Worm (Caenorhabditis elegans) whole organism, L2 larva: ENCODE measurements around the gene F32D8.11.
A peak's percentile ranks its signal among the peaks of the same experiment; 100 is the strongest.

ENCODE experiments used
- C34F6.9 ChIP-seq: fragments of 150-350 bp; optimal IDR thresholded peaks from 2 replicates; lab custom pipeline; 2014; ENCODE audit warnings: missing biosample characterization, missing genetic modification characterization
- F13H6.1 ChIP-seq: sonication (generic microtip); optimal IDR thresholded peaks from 2 replicates; lab custom pipeline; 2016; ENCODE audit warnings: missing genetic modification characterization, missing compliant biosample characterization
- R02D3.7 ChIP-seq: fragments of 150-350 bp; optimal IDR thresholded peaks from 2 replicates; lab custom pipeline; 2014; ENCODE audit warnings: missing biosample characterization, missing genetic modification characterization
- Y55F3AM.14 ChIP-seq: fragments of 200-800 bp; sonication (Bioruptor generic); optimal IDR thresholded peaks from 2 replicates; lab custom pipeline; 2018; ENCODE audit warnings: mild to moderate bottlenecking, missing genetic modification characterization, missing compliant biosample characterization
- ZK546.5 ChIP-seq: sonication (generic microtip); optimal IDR thresholded peaks from 2 replicates; lab custom pipeline; 2017; ENCODE audit warnings: missing biosample characterization, missing genetic modification characterization
- alr-1 ChIP-seq: fragments of 150-350 bp; optimal IDR thresholded peaks from 2 replicates; lab custom pipeline; 2014; ENCODE audit warnings: missing biosample characterization, missing genetic modification characterization
- aly-2 ChIP-seq: fragments of 150-350 bp; optimal IDR thresholded peaks from 2 replicates; lab custom pipeline; 2014; ENCODE audit warnings: missing biosample characterization, missing genetic modification characterization
- ama-1 ChIP-seq: fragments of 150-350 bp; optimal IDR thresholded peaks from 2 replicates; lab custom pipeline; 2018; ENCODE audit warnings: inconsistent platforms
- blmp-1 ChIP-seq: sonication (generic microtip); optimal IDR thresholded peaks from 2 replicates; lab custom pipeline; 2017; ENCODE audit warnings: missing genetic modification characterization, mild to moderate bottlenecking, missing compliant biosample characterization, antibody characterized with exemption, moderate library complexity; ENCODE audit not compliant: insufficient read depth
- ceh-16 ChIP-seq: fragments of 150-350 bp; optimal IDR thresholded peaks from 2 replicates; lab custom pipeline; 2014; ENCODE audit warnings: missing biosample characterization, missing genetic modification characterization
- ceh-82 ChIP-seq: fragments of 150-350 bp; optimal IDR thresholded peaks from 2 replicates; lab custom pipeline; 2014; ENCODE audit warnings: missing biosample characterization, missing genetic modification characterization
- crh-2 ChIP-seq: sonication (generic microtip); optimal IDR thresholded peaks from 2 replicates; lab custom pipeline; 2017; ENCODE audit warnings: missing biosample characterization, missing genetic modification characterization
- dmd-4 ChIP-seq: sonication (generic microtip); optimal IDR thresholded peaks from 2 replicates; lab custom pipeline; 2017; ENCODE audit warnings: missing biosample characterization, missing genetic modification characterization
- egl-27 ChIP-seq: sonication (generic microtip); optimal IDR thresholded peaks from 3 replicates; lab custom pipeline; 2017; ENCODE audit warnings: missing biosample characterization, missing genetic modification reagents, missing genetic modification characterization
- elt-3 ChIP-seq: sonication (generic microtip); optimal IDR thresholded peaks from 2 replicates; lab custom pipeline; 2017; ENCODE audit warnings: missing biosample characterization, missing genetic modification characterization
- fos-1 ChIP-seq: fragments of 150-350 bp; optimal IDR thresholded peaks from 2 replicates; lab custom pipeline; 2014; ENCODE audit warnings: missing biosample characterization, missing genetic modification characterization
- gmeb-1 ChIP-seq: fragments of 150-350 bp; optimal IDR thresholded peaks from 2 replicates; lab custom pipeline; 2014; ENCODE audit warnings: missing biosample characterization, missing genetic modification characterization
- lin-11 ChIP-seq: fragments of 150-350 bp; sonication (generic microtip); optimal IDR thresholded peaks from 2 replicates; lab custom pipeline; 2014; ENCODE audit warnings: missing biosample characterization, missing genetic modification characterization, inconsistent platforms, mixed read lengths
- lin-13 ChIP-seq: fragments of 150-350 bp; optimal IDR thresholded peaks from 2 replicates; lab custom pipeline; 2014; ENCODE audit warnings: missing biosample characterization, missing genetic modification reagents, missing genetic modification characterization
- lin-39 ChIP-seq: fragments of 150-350 bp; optimal IDR thresholded peaks from 2 replicates; lab custom pipeline; 2014; ENCODE audit warnings: missing biosample characterization, missing genetic modification reagents, missing genetic modification characterization
- lsy-2 ChIP-seq, 2 experiments: fragments of 150-350 bp in 1 of 2; sonication (generic microtip) in 1 of 2; optimal IDR thresholded peaks; 2 replicates each; lab custom pipeline; 2014 to 2017; ENCODE audit warnings: missing biosample characterization in 2 of 2, missing genetic modification characterization in 2 of 2
- mab-5 ChIP-seq: fragments of 150-350 bp; optimal IDR thresholded peaks from 2 replicates; lab custom pipeline; 2014; ENCODE audit warnings: missing biosample characterization, missing genetic modification characterization
- mbf-1 ChIP-seq: sonication (generic microtip); optimal IDR thresholded peaks from 2 replicates; lab custom pipeline; 2017; ENCODE audit warnings: missing biosample characterization, missing genetic modification characterization
- mdl-1 ChIP-seq, 2 experiments: fragments of 150-350 bp in 1 of 2; sonication (generic microtip) in 1 of 2; optimal IDR thresholded peaks; 2 replicates each; lab custom pipeline; 2017; ENCODE audit warnings: missing biosample characterization in 2 of 2, missing genetic modification characterization in 2 of 2
- nhr-10 ChIP-seq: sonication (generic microtip); optimal IDR thresholded peaks from 2 replicates; lab custom pipeline; 2017; ENCODE audit warnings: missing biosample characterization, missing genetic modification characterization
- nhr-11 ChIP-seq: fragments of 150-350 bp; optimal IDR thresholded peaks from 2 replicates; lab custom pipeline; 2014; ENCODE audit warnings: missing biosample characterization, missing genetic modification characterization
- nhr-12 ChIP-seq: fragments of 150-350 bp; optimal IDR thresholded peaks from 2 replicates; lab custom pipeline; 2014; ENCODE audit warnings: missing biosample characterization, missing genetic modification characterization
- nhr-21 ChIP-seq: fragments of 150-350 bp; optimal IDR thresholded peaks from 2 replicates; lab custom pipeline; 2014; ENCODE audit warnings: missing biosample characterization, missing genetic modification characterization
- nhr-23 ChIP-seq: fragments of 150-350 bp; optimal IDR thresholded peaks from 2 replicates; lab custom pipeline; 2014; ENCODE audit warnings: missing biosample characterization, missing genetic modification reagents, missing genetic modification characterization
- nhr-237 ChIP-seq: fragments of 150-350 bp; optimal IDR thresholded peaks from 2 replicates; lab custom pipeline; 2014; ENCODE audit warnings: missing biosample characterization, missing genetic modification characterization
- nhr-25 ChIP-seq: fragments of 150-350 bp; sonication (generic microtip); optimal IDR thresholded peaks from 3 replicates; lab custom pipeline; 2014; ENCODE audit warnings: missing biosample characterization, missing genetic modification characterization
- nhr-6 ChIP-seq: fragments of 150-350 bp; optimal IDR thresholded peaks from 2 replicates; lab custom pipeline; 2014; ENCODE audit warnings: missing biosample characterization, missing genetic modification characterization
- nhr-77 ChIP-seq: fragments of 150-350 bp; optimal IDR thresholded peaks from 2 replicates; lab custom pipeline; 2014; ENCODE audit warnings: missing biosample characterization, missing genetic modification characterization
- peb-1 ChIP-seq: fragments of 150-350 bp; optimal IDR thresholded peaks from 2 replicates; lab custom pipeline; 2014; ENCODE audit warnings: missing biosample characterization, missing genetic modification characterization
- sem-4 ChIP-seq: fragments of 150-350 bp; optimal IDR thresholded peaks from 2 replicates; lab custom pipeline; 2014; ENCODE audit warnings: missing biosample characterization, missing genetic modification reagents, missing genetic modification characterization
- skn-1 ChIP-seq: sonication (generic microtip); optimal IDR thresholded peaks from 2 replicates; lab custom pipeline; 2017; ENCODE audit warnings: missing biosample characterization, missing genetic modification characterization
- sma-3 ChIP-seq: sonication (generic microtip); optimal IDR thresholded peaks from 2 replicates; lab custom pipeline; 2016; ENCODE audit warnings: missing genetic modification reagents, missing genetic modification characterization, missing compliant biosample characterization
- sma-9 ChIP-seq, 2 experiments: fragments of 150-350 bp in 1 of 2; sonication (generic microtip) in 1 of 2; optimal IDR thresholded peaks; 2 replicates each; lab custom pipeline; 2014 to 2016; ENCODE audit warnings: missing genetic modification characterization in 2 of 2, mild to moderate bottlenecking in 1 of 2, missing biosample characterization in 1 of 2, missing compliant biosample characterization in 1 of 2, missing genetic modification reagents in 1 of 2, moderate library complexity in 1 of 2
- snpc-4 ChIP-seq: fragments of 150-350 bp; optimal IDR thresholded peaks from 2 replicates; lab custom pipeline; 2014; ENCODE audit warnings: missing biosample characterization, missing genetic modification characterization
- unc-39 ChIP-seq: fragments of 150-350 bp; optimal IDR thresholded peaks from 2 replicates; lab custom pipeline; 2014; ENCODE audit warnings: missing biosample characterization, missing genetic modification characterization
- unc-62 ChIP-seq: fragments of 150-350 bp; optimal IDR thresholded peaks from 2 replicates; lab custom pipeline; 2014; ENCODE audit warnings: missing biosample characterization, missing genetic modification reagents, missing genetic modification characterization
- zag-1 ChIP-seq: fragments of 150-350 bp; optimal IDR thresholded peaks from 2 replicates; lab custom pipeline; 2014; ENCODE audit warnings: missing biosample characterization, missing genetic modification characterization
- ztf-1 ChIP-seq: fragments of 200-800 bp; sonication (Bioruptor generic); conservative IDR thresholded peaks from 2 replicates; pipeline ENCODE4 v1.3.6; 2022; ENCODE audit warnings: missing genetic modification characterization, missing compliant biosample characterization
- ztf-11 ChIP-seq: sonication (generic microtip); optimal IDR thresholded peaks from 2 replicates; lab custom pipeline; 2017; ENCODE audit warnings: missing biosample characterization, missing genetic modification characterization
- ztf-4 ChIP-seq: fragments of 150-350 bp; optimal IDR thresholded peaks from 2 replicates; lab custom pipeline; 2014; ENCODE audit warnings: missing biosample characterization, missing genetic modification characterization

Gene F32D8.11

ce11 chrV:10897106-10897171 is 8.0 kb upstream of the F32D8.11 start, which contains the start of gene sec-61.G:
sec-61.G (minus strand) TSS chrV:10897143.
- TF ChIP-seq blmp-1 (tag; lab: Kevin White, UChicago): no peak
- no peak for TF ChIP-seq ceh-16
- no peak for TF ChIP-seq lin-39 (tag; lab: Kevin White, UChicago)
- TF ChIP-seq lin-13 (GFP tag; lab: Kevin White, UChicago): no peak
- TF ChIP-seq nhr-6 (tag; lab: Kevin White, UChicago): no peak
- no peak for TF ChIP-seq dmd-4
- TF ChIP-seq unc-62 (GFP tag; lab: Kevin White, UChicago): no peak
- TF ChIP-seq C34F6.9 (tag; lab: Kevin White, UChicago): no peak
- no peak for TF ChIP-seq aly-2 (tag; lab: Kevin White, UChicago)
- TF ChIP-seq peb-1 (tag; lab: Kevin White, UChicago): no peak
- no peak for TF ChIP-seq alr-1
- TF ChIP-seq egl-27: no peak
- no peak for TF ChIP-seq nhr-10 (tag; lab: Kevin White, UChicago)
- no peak for TF ChIP-seq ceh-82 (tag; lab: Kevin White, UChicago)
- no peak for TF ChIP-seq Y55F3AM.14 (GFP tag; lab: Kevin White, UChicago)
- no peak for TF ChIP-seq ztf-1 (GFP tag; lab: Robert Waterston, UW)
- no peak for TF ChIP-seq nhr-25 (tag; lab: Kevin White, UChicago)
- TF ChIP-seq lin-11 (tag; lab: Kevin White, UChicago): no peak

ce11 chrV:10896706-10897105 is 7.8 kb upstream of the F32D8.11 start:
- TF ChIP-seq ztf-1 (GFP tag; lab: Robert Waterston, UW) (no peak), aly-2 (tag; lab: Kevin White, UChicago) (no peak), F13H6.1 (tag; lab: Kevin White, UChicago) (no peak), elt-3 (no peak), dmd-4 (no peak), ZK546.5 (tag; lab: Kevin White, UChicago) (no peak)

- TF ChIP-seq egl-27 (no peak), lin-11 (tag; lab: Kevin White, UChicago) (no peak), unc-39 (tag; lab: Kevin White, UChicago) (no peak), ZK546.5 (tag; lab: Kevin White, UChicago) (peak; percentile 10), sma-9 (GFP tag; optimal IDR thresholded peaks at IDR 0.05; lab: Kevin White, UChicago) (no peak), sma-9 (tag; optimal IDR thresholded peaks at IDR 0.05; lab: Kevin White, UChicago) (no peak), mdl-1 (tag; optimal IDR thresholded peaks at IDR 0.05; lab: Kevin White, UChicago) (no peak), ama-1 (peak; percentile 56), gmeb-1 (peak; percentile 0), crh-2 (tag; lab: Kevin White, UChicago) (no peak), peb-1 (tag; lab: Kevin White, UChicago) (no peak), nhr-23 (tag; lab: Kevin White, UChicago) (no peak), Y55F3AM.14 (GFP tag; lab: Kevin White, UChicago) (no peak), nhr-25 (tag; lab: Kevin White, UChicago) (peak; percentile 17), F13H6.1 (tag; lab: Kevin White, UChicago) (no peak), skn-1 (tag; lab: Kevin White, UChicago) (no peak), nhr-10 (tag; lab: Kevin White, UChicago) (no peak), mbf-1 (no peak), snpc-4 (tag; lab: Kevin White, UChicago) (no peak), elt-3 (no peak), nhr-6 (tag; lab: Kevin White, UChicago) (no peak), lsy-2 (tag; optimal IDR thresholded peaks at IDR 0.05; lab: Kevin White, UChicago) (peak in 1 of 2 experiments; percentile 0), sem-4 (no peak), nhr-11 (tag; lab: Kevin White, UChicago) (no peak), sma-3 (GFP tag; lab: Kevin White, UChicago) (no peak)
Observed at ce11 chrV:10896295-10896694, 7.4 kb upstream of the F32D8.11 start, which contains the start of gene F32D8.13. F32D8.13 (minus strand) TSS chrV:10896543.

ce11 chrV:10894601-10895000 is 5.7 kb upstream of the F32D8.11 start, which contains the start of the genes F32D8.14 and F32D8.5:
F32D8.14 (minus strand) TSS chrV:10894788.
F32D8.5 (plus strand) TSS chrV:10894800.
- peak; percentile 69 for TF ChIP-seq nhr-21 (tag; lab: Kevin White, UChicago)
- TF ChIP-seq ztf-4 (tag; lab: Kevin White, UChicago): peak; percentile 60
- TF ChIP-seq ztf-11 (tag; lab: Kevin White, UChicago): no peak
- peak; percentile 59 for TF ChIP-seq fos-1
- peak; percentile 56 for TF ChIP-seq lin-11 (tag; lab: Kevin White, UChicago)
- no peak for TF ChIP-seq ztf-1 (GFP tag; lab: Robert Waterston, UW)
- peak; percentile 85 for TF ChIP-seq lin-13 (GFP tag; lab: Kevin White, UChicago)
- TF ChIP-seq R02D3.7 (tag; lab: Kevin White, UChicago): no peak
- TF ChIP-seq dmd-4: no peak
- TF ChIP-seq lsy-2 (tag; optimal IDR thresholded peaks at IDR 0.05; lab: Kevin White, UChicago): peak; percentile 56 to 89
- TF ChIP-seq egl-27: peak; percentile 2
- TF ChIP-seq nhr-77: no peak
- TF ChIP-seq sem-4: peak; percentile 74
- no peak for TF ChIP-seq zag-1 (tag; lab: Kevin White, UChicago)
- TF ChIP-seq crh-2 (tag; lab: Kevin White, UChicago): peak; percentile 94
- TF ChIP-seq alr-1: no peak
- TF ChIP-seq snpc-4 (tag; lab: Kevin White, UChicago): peak; percentile 75
- TF ChIP-seq nhr-12: no peak
- peak; percentile 84 for TF ChIP-seq sma-3 (GFP tag; lab: Kevin White, UChicago)
- no peak for TF ChIP-seq Y55F3AM.14 (GFP tag; lab: Kevin White, UChicago)
- TF ChIP-seq skn-1 (tag; lab: Kevin White, UChicago): no peak
- TF ChIP-seq nhr-25 (tag; lab: Kevin White, UChicago): peak; percentile 76
- TF ChIP-seq ZK546.5 (tag; lab: Kevin White, UChicago): peak; percentile 73
- TF ChIP-seq F13H6.1 (tag; lab: Kevin White, UChicago): peak; percentile 85
- TF ChIP-seq peb-1 (tag; lab: Kevin White, UChicago): no peak
- peak; percentile 81 for TF ChIP-seq gmeb-1
- TF ChIP-seq mab-5 (tag; lab: Kevin White, UChicago): peak; percentile 23
- TF ChIP-seq mbf-1: no peak
- no peak for TF ChIP-seq nhr-237 (tag; lab: Kevin White, UChicago)
